Worm (Caenorhabditis elegans): ENCODE results near the gene ZK285.2.

ce11 chrV:16036166-16036565 lies 10.5 kb upstream of the ZK285.2 start, which contains the start of gene T10C6.10:
- no peak for TF ChIP-seq mdl-1 (tag; optimal IDR thresholded peaks at IDR 0.05)
- no peak for TF ChIP-seq mep-1 (tag; optimal IDR thresholded peaks at IDR 0.05)
- TF ChIP-seq ztf-11 (tag; optimal IDR thresholded peaks at IDR 0.05): no peak
- no peak for TF ChIP-seq aly-2 (tag; optimal IDR thresholded peaks at IDR 0.05)
- no peak for TF ChIP-seq pqm-1 (tag; optimal IDR thresholded peaks at IDR 0.05)
- TF ChIP-seq alr-1 (tag; optimal IDR thresholded peaks at IDR 0.05; ENCODE audit: borderline replicate concordance): no peak
- TF ChIP-seq sptf-1 (tag; optimal IDR thresholded peaks at IDR 0.05): no peak
- TF ChIP-seq ama-1 (optimal IDR thresholded peaks at IDR 0.05): no peak
- TF ChIP-seq jun-1 (tag; optimal IDR thresholded peaks at IDR 0.05): no peak
- TF ChIP-seq lin-35 (GFP tag; optimal IDR thresholded peaks at IDR 0.05): no peak
- TF ChIP-seq rnt-1 (tag; optimal IDR thresholded peaks at IDR 0.05): no peak
- TF ChIP-seq dsc-1 (tag; optimal IDR thresholded peaks at IDR 0.05): no peak
- no peak for TF ChIP-seq skn-1 (tag; optimal IDR thresholded peaks at IDR 0.05)
